Worm (Caenorhabditis elegans) whole organism, young adult: ENCODE data around the gene C34C12.8.

Experiments
- B0035.1 ChIP-seq: sonication (generic microtip); optimal IDR thresholded peaks from 2 replicates; lab custom pipeline; 2016; ENCODE audit warnings: missing genetic modification characterization, mild to moderate bottlenecking, missing compliant biosample characterization, missing genotype, missing genetic modification reagents
- D2030.7 ChIP-seq: fragments of 200-800 bp; sonication (Bioruptor generic); IDR thresholded peaks from 2 replicates; pipeline ENCODE4 v1.3.6; 2022; ENCODE audit warnings: missing genetic modification reagents, missing genetic modification characterization, missing compliant biosample characterization
- F23B12.7 ChIP-seq: sonication (generic microtip); optimal IDR thresholded peaks from 2 replicates; lab custom pipeline; 2017; ENCODE audit warnings: missing genetic modification characterization, mild to moderate bottlenecking, missing compliant biosample characterization, antibody characterized with exemption, moderate library complexity; ENCODE audit not compliant: insufficient read depth
- F37B4.10 ChIP-seq: fragments of 200-800 bp; sonication (Bioruptor generic); IDR thresholded peaks from 2 replicates; pipeline ENCODE4 v1.3.6; 2022; ENCODE audit warnings: missing genetic modification characterization, missing compliant biosample characterization
- F39B2.1 ChIP-seq: fragments of 200-800 bp; sonication (Bioruptor generic); IDR thresholded peaks from 2 replicates; pipeline ENCODE4 v1.3.6; 2022; ENCODE audit warnings: missing genetic modification reagents, missing genetic modification characterization, missing compliant biosample characterization
- T07F8.4 ChIP-seq: sonication (generic microtip); optimal IDR thresholded peaks from 2 replicates; lab custom pipeline; 2016; ENCODE audit warnings: mild to moderate bottlenecking, missing genetic modification characterization, moderate library complexity, missing compliant biosample characterization
- Y53G8AR.9 ChIP-seq: fragments of 200-800 bp; sonication (Bioruptor generic); conservative IDR thresholded peaks from 2 replicates; pipeline ENCODE4 v1.3.6; 2022; ENCODE audit warnings: missing genetic modification reagents, missing genetic modification characterization, missing compliant biosample characterization
- akir-1 ChIP-seq: fragments of 200-800 bp; sonication (Bioruptor generic); optimal IDR thresholded peaks from 2 replicates; lab custom pipeline; 2018; ENCODE audit warnings: mild to moderate bottlenecking, missing genetic modification characterization, moderate library complexity, missing compliant biosample characterization
- attf-6 ChIP-seq: fragments of 200-800 bp; sonication (Bioruptor generic); IDR thresholded peaks from 2 replicates; pipeline ENCODE4 v1.3.6; 2022; ENCODE audit warnings: missing genetic modification reagents, missing genetic modification characterization, missing compliant biosample characterization
- ceh-79 ChIP-seq: sonication (generic microtip); optimal IDR thresholded peaks from 2 replicates; lab custom pipeline; 2017; ENCODE audit warnings: mild to moderate bottlenecking, missing genetic modification characterization, missing compliant biosample characterization
- chd-7 ChIP-seq: sonication (generic microtip); optimal IDR thresholded peaks from 2 replicates; lab custom pipeline; 2016; ENCODE audit warnings: mild to moderate bottlenecking, missing genetic modification characterization, moderate library complexity, missing compliant biosample characterization
- die-1 ChIP-seq: sonication (generic microtip); optimal IDR thresholded peaks from 2 replicates; lab custom pipeline; 2016; ENCODE audit warnings: missing genotype, mild to moderate bottlenecking, missing genetic modification characterization, missing compliant biosample characterization
- dpl-1 ChIP-seq: fragments of 150-350 bp; optimal IDR thresholded peaks from 2 replicates; lab custom pipeline; 2014; ENCODE audit warnings: missing biosample characterization, missing genetic modification reagents, missing genetic modification characterization
- egl-18 ChIP-seq: fragments of 200-800 bp; sonication (Bioruptor generic); IDR thresholded peaks from 2 replicates; pipeline ENCODE4 v1.3.6; 2022; ENCODE audit warnings: missing genetic modification reagents, missing genetic modification characterization, missing compliant biosample characterization
- fkh-3 ChIP-seq: sonication (generic microtip); optimal IDR thresholded peaks from 2 replicates; lab custom pipeline; 2016; ENCODE audit warnings: mild to moderate bottlenecking, missing genetic modification characterization, missing compliant biosample characterization
- gei-17 ChIP-seq: fragments of 200-800 bp; sonication (Bioruptor generic); optimal IDR thresholded peaks from 2 replicates; lab custom pipeline; 2018; ENCODE audit warnings: mild to moderate bottlenecking, missing genetic modification characterization, missing compliant biosample characterization
- him-1 ChIP-seq: sonication (generic microtip); optimal IDR thresholded peaks from 2 replicates; lab custom pipeline; 2016; ENCODE audit warnings: missing genotype, missing genetic modification reagents, missing genetic modification characterization, missing compliant biosample characterization
- hlh-12 ChIP-seq: sonication (generic microtip); optimal IDR thresholded peaks from 2 replicates; lab custom pipeline; 2016; ENCODE audit warnings: missing genetic modification characterization, missing compliant biosample characterization
- hlh-26 ChIP-seq: fragments of 200-800 bp; sonication (Bioruptor generic); conservative IDR thresholded peaks from 2 replicates; pipeline ENCODE4 v1.3.6; 2022; ENCODE audit warnings: missing genetic modification reagents, missing genetic modification characterization, missing compliant biosample characterization
- hrde-1 ChIP-seq: sonication (generic microtip); optimal IDR thresholded peaks from 2 replicates; lab custom pipeline; 2016; ENCODE audit warnings: missing genetic modification characterization, mild to moderate bottlenecking, missing compliant biosample characterization, moderate library complexity, missing genotype, missing genetic modification reagents, borderline replicate concordance
- let-526 ChIP-seq: fragments of 200-800 bp; sonication (Bioruptor generic); IDR thresholded peaks from 2 replicates; pipeline ENCODE4 v1.3.6; 2022; ENCODE audit warnings: missing genetic modification reagents, missing genetic modification characterization, missing compliant biosample characterization
- let-607 ChIP-seq, 2 experiments: fragments of 200-800 bp in 1 of 2; sonication (Bioruptor generic) in 1 of 2; sonication (generic microtip) in 1 of 2; optimal IDR thresholded peaks; 2 replicates each; lab custom pipeline; 2016 to 2018; ENCODE audit warnings: mild to moderate bottlenecking in 2 of 2, missing compliant biosample characterization in 2 of 2, missing genetic modification characterization in 2 of 2, moderate library complexity in 2 of 2, missing genotype in 1 of 2
- lir-1 ChIP-seq: fragments of 200-800 bp; sonication (Bioruptor generic); conservative IDR thresholded peaks from 2 replicates; pipeline ENCODE4 v1.3.6; 2022; ENCODE audit warnings: missing genetic modification reagents, missing genetic modification characterization, missing compliant biosample characterization
- madf-10 ChIP-seq: sonication (generic microtip); optimal IDR thresholded peaks from 2 replicates; lab custom pipeline; 2016; ENCODE audit warnings: mild to moderate bottlenecking, missing genetic modification characterization, missing compliant biosample characterization
- madf-6 ChIP-seq: fragments of 200-800 bp; sonication (Bioruptor generic); IDR thresholded peaks from 2 replicates; pipeline ENCODE4 v1.3.6; 2022; ENCODE audit warnings: missing genetic modification reagents, missing genetic modification characterization, missing compliant biosample characterization
- madf-8 ChIP-seq: fragments of 200-800 bp; sonication (Bioruptor generic); conservative IDR thresholded peaks from 2 replicates; pipeline ENCODE4 v1.3.6; 2022; ENCODE audit warnings: missing genetic modification reagents, missing genetic modification characterization, missing compliant biosample characterization
- mxl-1 ChIP-seq: sonication (generic microtip); optimal IDR thresholded peaks from 2 replicates; lab custom pipeline; 2016; ENCODE audit warnings: missing genetic modification characterization, missing compliant biosample characterization
- nhr-120 ChIP-seq: fragments of 200-800 bp; sonication (Bioruptor generic); IDR thresholded peaks from 2 replicates; pipeline ENCODE4 v1.3.6; 2022; ENCODE audit warnings: missing genetic modification characterization, missing compliant biosample characterization
- nhr-80 ChIP-seq: sonication (generic microtip); optimal IDR thresholded peaks from 2 replicates; lab custom pipeline; 2016; ENCODE audit warnings: missing genetic modification characterization, missing compliant biosample characterization
- nhr-90 ChIP-seq: sonication (generic microtip); optimal IDR thresholded peaks from 2 replicates; lab custom pipeline; 2016; ENCODE audit warnings: missing genotype, mild to moderate bottlenecking, missing genetic modification characterization, missing compliant biosample characterization
- rpc-1 ChIP-seq, 2 experiments: fragments of 150-350 bp in 1 of 2; sonication (generic microtip) in 1 of 2; optimal IDR thresholded peaks; 2 replicates each; lab custom pipeline; 2014 to 2018; ENCODE audit warnings: missing biosample characterization in 1 of 2, missing genetic modification characterization in 1 of 2, missing genetic modification reagents in 1 of 2, missing genotype in 1 of 2
- snpc-1.1 ChIP-seq: sonication (generic microtip); optimal IDR thresholded peaks from 2 replicates; lab custom pipeline; 2017; ENCODE audit warnings: missing genetic modification characterization, mild to moderate bottlenecking, missing compliant biosample characterization, antibody characterized with exemption, moderate library complexity, missing genotype, missing genetic modification reagents; ENCODE audit not compliant: insufficient read depth
- snpc-1.3 ChIP-seq: sonication (generic microtip); optimal IDR thresholded peaks from 2 replicates; lab custom pipeline; 2017; ENCODE audit warnings: missing genetic modification characterization, mild to moderate bottlenecking, missing compliant biosample characterization, antibody characterized with exemption, moderate library complexity, missing genotype, missing genetic modification reagents; ENCODE audit not compliant: insufficient read depth
- snpc-3.4 ChIP-seq: sonication (generic microtip); optimal IDR thresholded peaks from 2 replicates; lab custom pipeline; 2017; ENCODE audit warnings: missing genetic modification characterization, mild to moderate bottlenecking, missing compliant biosample characterization, antibody characterized with exemption, moderate library complexity, missing genotype, missing genetic modification reagents
- sptf-2 ChIP-seq: fragments of 200-800 bp; sonication (Bioruptor generic); optimal IDR thresholded peaks from 2 replicates; lab custom pipeline; 2018; ENCODE audit warnings: mild to moderate bottlenecking, missing genetic modification characterization, missing compliant biosample characterization
- tlf-1 ChIP-seq: fragments of 200-800 bp; sonication (Bioruptor generic); optimal IDR thresholded peaks from 2 replicates; lab custom pipeline; 2018; ENCODE audit warnings: mild to moderate bottlenecking, missing genetic modification characterization, missing compliant biosample characterization
- unc-130 ChIP-seq: sonication (generic microtip); optimal IDR thresholded peaks from 2 replicates; lab custom pipeline; 2016; ENCODE audit warnings: missing genetic modification reagents, missing genetic modification characterization, missing compliant biosample characterization
- ztf-3 ChIP-seq: fragments of 200-800 bp; sonication (Bioruptor generic); optimal IDR thresholded peaks from 2 replicates; lab custom pipeline; 2018; ENCODE audit warnings: mild to moderate bottlenecking, missing genetic modification characterization, missing compliant biosample characterization
- ztf-6 ChIP-seq: fragments of 200-800 bp; sonication (Bioruptor generic); IDR thresholded peaks from 2 replicates; pipeline ENCODE4 v1.3.6; 2022; ENCODE audit warnings: missing genetic modification reagents, missing genetic modification characterization, missing compliant biosample characterization

The C34C12.8 gene

DNA sequence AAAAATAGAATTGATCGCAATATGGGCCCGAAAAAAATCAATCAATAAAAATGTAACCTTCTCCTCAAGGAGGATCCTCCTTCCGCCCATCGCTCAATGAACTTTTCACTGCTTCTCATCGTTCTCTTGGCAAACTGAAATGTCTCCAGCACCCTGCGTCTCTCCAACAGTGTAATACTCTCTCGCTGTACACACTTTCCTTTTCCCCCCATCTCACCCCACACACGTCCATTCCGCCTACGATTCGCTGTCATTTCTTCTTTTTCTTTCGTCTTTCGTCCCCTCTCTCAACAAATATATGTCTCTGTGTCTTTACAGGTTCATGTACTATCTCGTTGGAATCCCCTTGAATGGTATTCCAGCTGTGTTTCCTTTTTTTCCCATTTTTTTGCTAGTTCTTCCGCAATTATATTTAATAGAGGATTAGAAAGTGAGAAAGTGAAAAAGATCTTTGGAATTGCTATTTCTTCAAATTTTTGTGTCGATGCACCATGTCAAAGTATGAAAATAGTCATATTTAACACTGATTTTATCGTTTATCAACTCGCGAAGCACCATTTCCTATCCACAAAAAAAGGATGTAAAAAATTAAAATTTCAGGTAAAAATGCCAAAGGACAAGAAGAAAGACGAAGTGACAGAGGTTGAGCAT, 11.3 kb downstream of the C34C12.8 start, which contains the start of gene rsu-1 (continued):
- TF ChIP-seq F37B4.10 (GFP tag; lab: Robert Waterston, UW) (no peak), Y53G8AR.9 (GFP tag; lab: Robert Waterston, UW) (0 out of 2 replicates have a peak, but pooled peaks have one; percentile 12), F23B12.7 (tag; lab: Kevin White, UChicago) (no peak), him-1 (tag; lab: Kevin White, UChicago) (no peak), gei-17 (GFP tag; lab: Kevin White, UChicago) (no peak), madf-6 (no peak), let-607 (tag; optimal IDR thresholded peaks at IDR 0.05; lab: Kevin White, UChicago) (no peak), hrde-1 (tag; lab: Kevin White, UChicago) (no peak), nhr-90 (tag; lab: Kevin White, UChicago) (no peak), let-526 (no peak), ztf-3 (no peak), ceh-79 (tag; lab: Kevin White, UChicago) (no peak), hlh-12 (no peak), T07F8.4 (no peak), madf-10 (tag; lab: Kevin White, UChicago) (no peak), hlh-26 (GFP tag; lab: Robert Waterston, UW) (no peak), akir-1 (GFP tag; lab: Kevin White, UChicago) (no peak), egl-18 (GFP tag; lab: Robert Waterston, UW) (no peak), mxl-1 (tag; lab: Kevin White, UChicago) (no peak), rpc-1 (optimal IDR thresholded peaks at IDR 0.05; lab: Kevin White, UChicago) (no peak), rpc-1 (tag; optimal IDR thresholded peaks at IDR 0.05; lab: Kevin White, UChicago) (no peak), D2030.7 (GFP tag; lab: Robert Waterston, UW) (no peak), attf-6 (GFP tag; lab: Robert Waterston, UW) (no peak), madf-8 (no peak), B0035.1 (tag; lab: Kevin White, UChicago) (no peak), fkh-3 (tag; lab: Kevin White, UChicago) (no peak), nhr-80 (tag; lab: Kevin White, UChicago) (peak; percentile 58), dpl-1 (GFP tag; lab: Kevin White, UChicago) (no peak), snpc-1.1 (tag; lab: Kevin White, UChicago) (no peak), sptf-2 (GFP tag; lab: Kevin White, UChicago) (no peak), F39B2.1 (GFP tag; lab: Robert Waterston, UW) (no peak), lir-1 (GFP tag; lab: Robert Waterston, UW) (no peak), ztf-6 (GFP tag; lab: Robert Waterston, UW) (no peak), snpc-1.3 (tag; lab: Kevin White, UChicago) (no peak), chd-7 (tag; lab: Kevin White, UChicago) (no peak), snpc-3.4 (peak; percentile 25), die-1 (tag; lab: Kevin White, UChicago) (no peak), tlf-1 (GFP tag; lab: Kevin White, UChicago) (no peak), unc-130 (GFP tag; lab: Kevin White, UChicago) (no peak), nhr-120 (no peak)
